Worm (Caenorhabditis elegans): ENCODE measurements around the gene nfi-1.

DNA sequence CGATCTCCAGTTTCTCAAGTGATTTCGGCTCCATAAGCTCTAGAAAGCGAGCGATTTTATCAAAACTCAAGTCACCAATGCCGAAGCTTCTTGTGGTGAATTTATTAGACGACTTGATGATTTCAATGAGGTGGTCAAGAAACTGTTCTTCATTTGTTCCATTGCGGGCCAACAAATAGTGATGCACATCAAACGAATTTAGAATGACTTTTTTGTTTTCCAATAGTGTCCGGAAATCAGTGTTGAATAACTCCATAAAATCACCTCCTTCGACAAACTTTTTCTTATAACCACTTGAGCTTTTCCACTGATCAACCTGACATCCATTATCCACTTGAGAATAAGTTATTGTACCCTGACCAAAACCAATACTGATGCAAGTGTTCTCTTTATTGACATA lies 9.3 kb downstream of the nfi-1 start:
- TF ChIP-seq ceh-79 (tag; optimal IDR thresholded peaks at IDR 0.05) (no peak), F57C9.4 (tag; optimal IDR thresholded peaks at IDR 0.05) (no peak), chd-7 (tag; optimal IDR thresholded peaks at IDR 0.05) (no peak), nfya-1 (tag; optimal IDR thresholded peaks at IDR 0.05; ENCODE audit: borderline replicate concordance, insufficient read depth) (no peak), Y95B8A.8 (GFP tag; IDR thresholded peaks at IDR 0.05) (no peak), F49E8.2 (tag; optimal IDR thresholded peaks at IDR 0.05; ENCODE audit: insufficient read depth) (no peak), ama-1 (optimal IDR thresholded peaks at IDR 0.05) (no peak), ama-1 (GFP tag; optimal IDR thresholded peaks at IDR 0.05) (no peak), pha-4 (tag; optimal IDR thresholded peaks at IDR 0.05) (no peak)
